Worm (Caenorhabditis elegans) whole organism, dauer: ENCODE measurements around the gene nhr-257.

Experiments
- unc-62 ChIP-seq: sonication (generic microtip); optimal IDR thresholded peaks from 2 replicates; lab custom pipeline; 2017; ENCODE audit warnings: missing biosample characterization, missing genetic modification reagents, missing genetic modification characterization

nhr-257 gene

ce11 chrII:3901108-3901507, 48.4 kb downstream of the nhr-257 start, which contains the start of gene F53C3.4:
TSS of gene F53C3.4 (plus strand) at chrII:3901408.
- TF ChIP-seq unc-62 (GFP tag; lab: Kevin White, UChicago): no peak

- no peak for TF ChIP-seq unc-62 (GFP tag; lab: Kevin White, UChicago)
Measured at ce11 chrII:3902798-3903197, 50.0 kb downstream of the nhr-257 start, which contains the start of gene F53C3.3. TSS of gene F53C3.3 (plus strand) at chrII:3902856.
